Fruit fly (Drosophila melanogaster): ENCODE measurements around the gene Epg5.

Gene Epg5

DNA sequence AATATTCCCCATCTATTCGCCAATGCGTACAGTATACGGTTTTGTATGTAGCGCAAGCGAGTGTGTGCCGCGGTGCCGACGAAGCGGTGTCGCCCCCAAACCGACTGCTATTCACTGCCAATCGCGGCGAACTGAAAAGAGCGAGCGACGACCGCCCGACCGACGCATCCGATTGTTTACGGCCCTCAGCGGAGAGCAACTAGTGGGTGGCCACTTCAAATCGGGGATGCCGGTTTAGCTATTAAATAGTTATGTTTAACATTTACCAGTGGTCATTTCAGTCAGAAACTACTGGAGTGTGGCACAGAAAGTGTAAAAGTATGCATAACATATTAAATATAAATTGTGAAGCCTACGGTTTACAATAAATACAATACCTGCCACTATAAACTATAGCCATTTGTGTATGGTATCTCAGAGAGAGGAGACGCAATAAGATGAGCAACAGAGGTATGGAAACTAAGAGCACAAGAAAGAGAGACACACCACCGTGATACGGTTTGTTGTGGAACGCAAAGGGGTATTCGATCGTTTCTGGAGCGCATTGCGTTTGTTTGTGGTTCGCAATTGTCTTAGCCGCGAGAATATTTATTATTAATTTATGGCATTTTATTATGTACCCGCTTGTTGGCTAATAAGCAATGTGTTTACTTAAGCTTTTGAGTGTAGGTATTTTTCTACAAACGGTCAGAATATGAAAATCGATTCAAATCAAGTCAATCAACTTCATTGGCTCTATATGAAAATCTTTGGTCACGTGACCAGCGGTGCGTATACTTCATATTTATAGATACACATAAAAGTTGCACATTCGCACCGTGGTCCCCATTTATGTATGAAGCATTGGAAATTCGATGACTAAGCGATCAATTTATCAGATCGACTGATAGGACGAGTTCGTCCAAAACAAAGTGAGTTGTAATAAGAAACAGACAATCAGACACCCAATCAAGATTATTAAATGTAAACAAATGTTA lies 18.4 kb downstream of the Epg5 start (continued):
- TF ChIP-seq repo (GFP tag; optimal IDR thresholded peaks at IDR 0.05) (no peak), ase (GFP tag; IDR thresholded peaks at IDR 0.05) (no peak), Atf3 (GFP tag; optimal IDR thresholded peaks at IDR 0.05) (no peak), jumu (GFP tag; optimal IDR thresholded peaks at IDR 0.05) (no peak), Meics (GFP tag; optimal IDR thresholded peaks at IDR 0.05) (peak; percentile 13), tll (GFP tag; optimal IDR thresholded peaks at IDR 0.05) (no peak), tio (GFP tag; optimal IDR thresholded peaks at IDR 0.05) (no peak), nom (GFP tag; optimal IDR thresholded peaks at IDR 0.05) (peak; percentile 28), bowl (GFP tag; IDR thresholded peaks at IDR 0.05) (no peak), TFAM (GFP tag; optimal IDR thresholded peaks at IDR 0.05) (no peak), ash1 (GFP tag; optimal IDR thresholded peaks at IDR 0.05) (no peak), Mes4 (GFP tag; optimal IDR thresholded peaks at IDR 0.05) (no peak), Bdp1 (GFP tag; optimal IDR thresholded peaks at IDR 0.05) (no peak), CG8089 (GFP tag; optimal IDR thresholded peaks at IDR 0.05) (no peak), bcd (GFP tag; optimal IDR thresholded peaks at IDR 0.05) (peak; percentile 8), gsb (GFP tag; IDR thresholded peaks at IDR 0.05) (no peak), al (GFP tag; IDR thresholded peaks at IDR 0.05) (no peak), trem (tag; optimal IDR thresholded peaks at IDR 0.05) (no peak), CG30020 (tag; optimal IDR thresholded peaks at IDR 0.05) (no peak), CG15601 (tag; optimal IDR thresholded peaks at IDR 0.05) (no peak), Hr3 (GFP tag; optimal IDR thresholded peaks at IDR 0.05) (no peak), CG8388 (GFP tag; optimal IDR thresholded peaks at IDR 0.05) (no peak), zen (tag; optimal IDR thresholded peaks at IDR 0.05) (no peak), gcm2 (GFP tag; optimal IDR thresholded peaks at IDR 0.05) (no peak), ATbp (GFP tag; optimal IDR thresholded peaks at IDR 0.05) (no peak), ttk (GFP tag; IDR thresholded peaks at IDR 0.05) (no peak), CG8281 (tag; optimal IDR thresholded peaks at IDR 0.05) (peak; percentile 9), NK7.1 (GFP tag; optimal IDR thresholded peaks at IDR 0.05) (no peak), Lpt (GFP tag; optimal IDR thresholded peaks at IDR 0.05) (no peak), mld (GFP tag; IDR thresholded peaks at IDR 0.05; ENCODE audit: partially characterized antibody) (no peak), CG33557 (GFP tag; optimal IDR thresholded peaks at IDR 0.05) (no peak), CG4730 (GFP tag; IDR thresholded peaks at IDR 0.05) (no peak), croc (GFP tag; conservative IDR thresholded peaks at IDR 0.05) (no peak), D19B (GFP tag; optimal IDR thresholded peaks at IDR 0.05) (no peak), ap (GFP tag; IDR thresholded peaks at IDR 0.05) (no peak), Xbp1 (GFP tag; optimal IDR thresholded peaks at IDR 0.05) (no peak), eyg (GFP tag; optimal IDR thresholded peaks at IDR 0.05) (no peak), gcm (GFP tag; optimal IDR thresholded peaks at IDR 0.05) (no peak), tx (GFP tag; optimal IDR thresholded peaks at IDR 0.05) (no peak), sna (GFP tag; IDR thresholded peaks at IDR 0.05; ENCODE audit: partially characterized antibody) (no peak), CG1529 (GFP tag; optimal IDR thresholded peaks at IDR 0.05) (no peak), CG34376 (GFP tag; optimal IDR thresholded peaks at IDR 0.05) (no peak), Sox100B (GFP tag; optimal IDR thresholded peaks at IDR 0.05) (peak; percentile 2), CG10321 (GFP tag; IDR thresholded peaks at IDR 0.05) (no peak; the same call in 1 of the 2 replicates), CG5245 (GFP tag; optimal IDR thresholded peaks at IDR 0.05) (no peak), aop (GFP tag; IDR thresholded peaks at IDR 0.05) (no peak), CG2120 (GFP tag; optimal IDR thresholded peaks at IDR 0.05) (peak; percentile 17), Mrtf (GFP tag; IDR thresholded peaks at IDR 0.05) (no peak), MTF-1 (GFP tag; optimal IDR thresholded peaks at IDR 0.05; ENCODE audit: borderline replicate concordance) (no peak)

Measured in whole organism, embryonic.